Worm (Caenorhabditis elegans): ENCODE data around the gene tsp-1.

DNA sequence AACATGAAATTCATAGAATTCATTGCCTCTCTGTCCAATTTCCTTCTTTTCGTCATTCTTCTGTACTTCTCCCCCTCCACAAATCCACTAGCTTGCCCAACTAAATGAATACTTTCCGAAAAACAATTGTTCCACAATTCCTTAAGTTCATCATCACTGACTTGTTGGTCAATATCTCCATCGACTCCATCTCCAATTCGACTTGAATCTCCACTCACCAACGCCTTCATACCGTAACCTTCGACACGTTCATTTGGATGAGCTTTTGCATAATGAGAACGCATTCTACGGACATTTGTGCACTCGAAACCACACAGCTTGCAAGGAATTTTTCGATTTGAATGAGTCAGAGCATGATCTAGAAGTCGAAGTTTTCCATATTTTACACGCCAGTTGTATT, 1.7 kb upstream of the tsp-1 start:
- TF ChIP-seq nhr-28 (tag; optimal IDR thresholded peaks at IDR 0.05) (no peak), snpc-4 (tag; optimal IDR thresholded peaks at IDR 0.05) (no peak), ceh-82 (tag; optimal IDR thresholded peaks at IDR 0.05) (no peak), lin-38 (GFP tag; IDR thresholded peaks at IDR 0.05) (no peak), ama-1 (optimal IDR thresholded peaks at IDR 0.05) (no peak), nhr-25 (tag; optimal IDR thresholded peaks at IDR 0.05; ENCODE audit: borderline replicate concordance, insufficient read depth) (no peak), F37D6.2 (tag; optimal IDR thresholded peaks at IDR 0.05) (no peak), daf-19 (GFP tag; conservative IDR thresholded peaks at IDR 0.05) (no peak), ceh-44 (GFP tag; IDR thresholded peaks at IDR 0.05) (no peak), nhr-76 (tag; optimal IDR thresholded peaks at IDR 0.05) (no peak), lin-13 (GFP tag; optimal IDR thresholded peaks at IDR 0.05) (no peak), unc-62 (GFP tag; optimal IDR thresholded peaks at IDR 0.05 in 1 of 2) (peak in 1 of 2 experiments; percentile 95), unc-62 (tag; optimal IDR thresholded peaks at IDR 0.05) (no peak), fkh-10 (GFP tag; optimal IDR thresholded peaks at IDR 0.05) (no peak), D1046.2 (GFP tag; IDR thresholded peaks at IDR 0.05) (no peak)
